Fruit fly (Drosophila melanogaster) whole organism, embryonic: ENCODE results near the gene sni.
A peak's percentile ranks its signal among the peaks of the same experiment; 100 is the strongest.

ENCODE experiments used
- CG10209 ChIP-seq: fragments of 200-800 bp; sonication (Bioruptor generic); optimal IDR thresholded peaks from 3 replicates; lab custom pipeline; 2017; ENCODE audit warnings: missing biosample characterization, mild to moderate bottlenecking, missing genetic modification characterization, missing genetic modification reagents
- CG12659 ChIP-seq: fragments of 200-800 bp; sonication (Bioruptor generic); optimal IDR thresholded peaks from 3 replicates; lab custom pipeline; 2017; ENCODE audit warnings: mild to moderate bottlenecking, missing biosample characterization, missing genetic modification reagents, missing genetic modification characterization
- CG13287 ChIP-seq: fragments of 200-800 bp; sonication (Bioruptor generic); IDR thresholded peaks from 2 replicates; pipeline ENCODE4 v1.3.6; 2022; ENCODE audit warnings: missing biosample characterization, missing genetic modification characterization; ENCODE audit not compliant: partially characterized antibody
- CG15514 ChIP-seq: fragments of 200-800 bp; sonication (Bioruptor generic); optimal IDR thresholded peaks from 3 replicates; lab custom pipeline; 2017; ENCODE audit warnings: missing biosample characterization, missing genetic modification characterization, mild to moderate bottlenecking, moderate library complexity, missing genetic modification reagents
- CG17328 ChIP-seq: fragments of 200-800 bp; sonication (Bioruptor generic); IDR thresholded peaks from 2 replicates; pipeline ENCODE4 v1.3.6; 2022; ENCODE audit warnings: missing biosample characterization, missing genetic modification characterization
- CG17359 ChIP-seq: fragments of 200-800 bp; sonication (Bioruptor generic); optimal IDR thresholded peaks from 3 replicates; lab custom pipeline; 2018; ENCODE audit warnings: missing biosample characterization, mild to moderate bottlenecking, missing genetic modification characterization, moderate library complexity
- CG2202 ChIP-seq: fragments of 200-800 bp; sonication (Bioruptor generic); optimal IDR thresholded peaks from 2 replicates; lab custom pipeline; 2018; ENCODE audit warnings: missing biosample characterization, mild to moderate bottlenecking, missing genetic modification characterization
- CG3281 ChIP-seq: fragments of 200-800 bp; sonication (Bioruptor generic); optimal IDR thresholded peaks from 3 replicates; lab custom pipeline; 2017; ENCODE audit warnings: missing biosample characterization, mild to moderate bottlenecking, missing genetic modification characterization
- CG4360 ChIP-seq: fragments of 200-800 bp; sonication (Bioruptor generic); IDR thresholded peaks from 2 replicates; pipeline ENCODE4 v1.3.6; 2022; ENCODE audit warnings: missing biosample characterization, missing genetic modification characterization
- CG6272 ChIP-seq: fragments of 200-800 bp; sonication (Bioruptor generic); IDR thresholded peaks from 2 replicates; pipeline ENCODE4 v1.3.6; 2022; ENCODE audit warnings: missing biosample characterization, missing genetic modification characterization
- CG6689 ChIP-seq: fragments of 200-800 bp; sonication (Bioruptor generic); IDR thresholded peaks from 2 replicates; pipeline ENCODE4 v1.3.6; 2022; ENCODE audit warnings: missing biosample characterization, missing genetic modification characterization
- CG7271 ChIP-seq: fragments of 200-800 bp; sonication (Bioruptor generic); optimal IDR thresholded peaks from 2 replicates; lab custom pipeline; 2018; ENCODE audit warnings: missing biosample characterization, mild to moderate bottlenecking, missing genetic modification characterization, moderate library complexity
- CG7556 ChIP-seq: fragments of 200-800 bp; sonication (Bioruptor generic); optimal IDR thresholded peaks from 2 replicates; lab custom pipeline; 2017; ENCODE audit warnings: missing biosample characterization, mild to moderate bottlenecking, missing genetic modification characterization
- CG9727 ChIP-seq: fragments of 200-800 bp; sonication (Bioruptor generic); optimal IDR thresholded peaks from 3 replicates; lab custom pipeline; 2017; ENCODE audit warnings: missing biosample characterization, mild to moderate bottlenecking, missing genetic modification characterization
- D ChIP-seq, 2 experiments: fragments of 200-800 bp in 1 of 2; fragments of >200 bp in 1 of 2; sonication (Bioruptor generic) in 1 of 2; optimal IDR thresholded peaks; 2 replicates in 1 of 2; 3 replicates in 1 of 2; lab custom pipeline; 2017; ENCODE audit warnings: mild to moderate bottlenecking in 1 of 2, missing biosample characterization in 1 of 2, missing genetic modification characterization in 1 of 2, missing genetic modification reagents in 1 of 2
- Dip3 ChIP-seq: fragments of 200-800 bp; sonication (Bioruptor generic); optimal IDR thresholded peaks from 3 replicates; lab custom pipeline; 2016; ENCODE audit warnings: missing biosample characterization, missing genetic modification characterization
- Eip74EF ChIP-seq, 2 experiments: fragments of 200-800 bp in 1 of 2; fragments of >200 bp in 1 of 2; sonication (Bioruptor generic) in 1 of 2; optimal IDR thresholded peaks; 2 replicates each; lab custom pipeline; 2017 to 2019; ENCODE audit warnings: missing biosample characterization in 2 of 2, missing genetic modification characterization in 2 of 2, mild to moderate bottlenecking in 1 of 2, moderate library complexity in 1 of 2
- Ets65A ChIP-seq: fragments of 200-800 bp; sonication (Bioruptor generic); peaks from one replicate; lab custom pipeline; 2016; ENCODE audit warnings: missing biosample characterization, missing genetic modification characterization
- HLH3B ChIP-seq: fragments of 200-800 bp; sonication (Bioruptor generic); IDR thresholded peaks from 2 replicates; pipeline ENCODE4 v1.3.6; 2022; ENCODE audit warnings: missing biosample characterization, missing genetic modification characterization
- Hmx ChIP-seq: fragments of 200-800 bp; sonication (Bioruptor generic); optimal IDR thresholded peaks from 2 replicates; lab custom pipeline; 2016; ENCODE audit warnings: missing biosample characterization, missing genetic modification characterization
- Hr78 ChIP-seq, 2 experiments: fragments of 200-800 bp in 1 of 2; fragments of >200 bp in 1 of 2; sonication (Bioruptor generic) in 1 of 2; optimal IDR thresholded peaks; 2 replicates each; lab custom pipeline; 2017 to 2019; ENCODE audit warnings: missing biosample characterization in 2 of 2, missing genetic modification characterization in 2 of 2, mild to moderate bottlenecking in 1 of 2, moderate library complexity in 1 of 2
- MESR4 ChIP-seq: fragments of 200-800 bp; sonication (Bioruptor generic); optimal IDR thresholded peaks from 2 replicates; lab custom pipeline; 2018; ENCODE audit warnings: missing biosample characterization, mild to moderate bottlenecking, missing genetic modification characterization, moderate library complexity
- Med ChIP-seq: fragments of 200-800 bp; sonication (Bioruptor generic); peaks from one replicate; lab custom pipeline; 2016; ENCODE audit warnings: missing biosample characterization, missing genetic modification characterization, mild to moderate bottlenecking, inconsistent platforms, moderate library complexity
- NfI ChIP-seq: fragments of 200-800 bp; sonication (Bioruptor generic); optimal IDR thresholded peaks from 3 replicates; lab custom pipeline; 2018; ENCODE audit warnings: missing biosample characterization, mild to moderate bottlenecking, missing genetic modification characterization, moderate library complexity
- Ptx1 ChIP-seq: fragments of 200-800 bp; sonication (Bioruptor generic); IDR thresholded peaks from 2 replicates; pipeline ENCODE4 v1.3.6; 2022; ENCODE audit warnings: missing biosample characterization, missing genetic modification characterization
- Sox100B ChIP-seq: fragments of 200-800 bp; sonication (Bioruptor generic); optimal IDR thresholded peaks from 3 replicates; lab custom pipeline; 2018; ENCODE audit warnings: missing biosample characterization, mild to moderate bottlenecking, missing genetic modification characterization
- Sry-δ ChIP-seq: fragments of 200-800 bp; sonication (Bioruptor generic); optimal IDR thresholded peaks from 2 replicates; lab custom pipeline; 2016; ENCODE audit warnings: missing biosample characterization, missing genetic modification characterization
- ara ChIP-seq: fragments of 200-800 bp; sonication (Bioruptor generic); IDR thresholded peaks from 2 replicates; pipeline ENCODE4 v1.3.6; 2022; ENCODE audit warnings: missing biosample characterization, missing genetic modification characterization
- bigmax ChIP-seq: fragments of 200-800 bp; sonication (Bioruptor generic); optimal IDR thresholded peaks from 2 replicates; lab custom pipeline; 2018; ENCODE audit warnings: missing biosample characterization, mild to moderate bottlenecking, missing genetic modification characterization
- dmrt99B ChIP-seq: fragments of 200-800 bp; sonication (Bioruptor generic); optimal IDR thresholded peaks from 2 replicates; lab custom pipeline; 2018; ENCODE audit warnings: missing biosample characterization, mild to moderate bottlenecking, missing genetic modification characterization, moderate library complexity
- dpn ChIP-seq, 2 experiments: fragments of 200-800 bp; sonication (Bioruptor generic); optimal IDR thresholded peaks; 3 replicates each; lab custom pipeline; 2016; ENCODE audit warnings: missing biosample characterization in 2 of 2, missing genetic modification characterization in 2 of 2
- dysf ChIP-seq: fragments of 200-800 bp; sonication (Bioruptor generic); IDR thresholded peaks from 3 replicates; pipeline ENCODE4 v1.3.6; 2022; ENCODE audit warnings: missing biosample characterization, missing genetic modification characterization
- gcm ChIP-seq: fragments of 200-800 bp; sonication (Bioruptor generic); optimal IDR thresholded peaks from 2 replicates; lab custom pipeline; 2019; ENCODE audit warnings: missing biosample characterization, mild to moderate bottlenecking, missing genetic modification characterization, moderate library complexity
- grau ChIP-seq: fragments of 200-800 bp; optimal IDR thresholded peaks from 3 replicates; lab custom pipeline; 2019; ENCODE audit warnings: missing biosample characterization, mild to moderate bottlenecking, missing genetic modification characterization, moderate library complexity
- gsb-n ChIP-seq: fragments of 200-800 bp; sonication (Bioruptor generic); optimal IDR thresholded peaks from 3 replicates; lab custom pipeline; 2018; ENCODE audit warnings: missing biosample characterization, mild to moderate bottlenecking, missing genetic modification characterization
- insv ChIP-seq, 2 experiments: fragments of 200-800 bp; sonication (Bioruptor generic); optimal IDR thresholded peaks; 3 replicates each; lab custom pipeline; 2016 to 2018; ENCODE audit warnings: missing biosample characterization in 2 of 2, missing genetic modification characterization in 2 of 2
- pan ChIP-seq, 4 experiments: fragments of >200 bp in 3 of 4; fragments of 200-800 bp in 1 of 4; sonication (Bioruptor generic) in 1 of 4; optimal IDR thresholded peaks in 3 of 4; IDR thresholded peaks in 1 of 4; 2 replicates each; pipeline versions ENCODE4 v1.3.6 to Lab custom; 2017 to 2022; ENCODE audit warnings: missing biosample characterization in 2 of 4, missing genetic modification characterization in 2 of 4, mixed read lengths in 1 of 4
- phol ChIP-seq: fragments of 200-800 bp; sonication (Bioruptor generic); optimal IDR thresholded peaks from 3 replicates; lab custom pipeline; 2018; ENCODE audit warnings: missing biosample characterization, mild to moderate bottlenecking, missing genetic modification characterization, moderate library complexity
- row ChIP-seq: fragments of 200-800 bp; sonication (Bioruptor generic); IDR thresholded peaks from 3 replicates; pipeline ENCODE4 v1.3.6; 2022; ENCODE audit warnings: missing biosample characterization, missing genetic modification characterization
- sc ChIP-seq, 3 experiments: fragments of >200 bp in 2 of 3; fragments of 200-800 bp in 1 of 3; sonication (Bioruptor generic) in 1 of 3; optimal IDR thresholded peaks; 2 replicates in 2 of 3; 3 replicates in 1 of 3; lab custom pipeline; 2017; ENCODE audit warnings: mild to moderate bottlenecking in 1 of 3, missing biosample characterization in 1 of 3, missing genetic modification characterization in 1 of 3, missing genetic modification reagents in 1 of 3
- slbo ChIP-seq: fragments of 200-800 bp; sonication (Bioruptor generic); IDR thresholded peaks from 2 replicates; pipeline ENCODE4 v1.3.6; 2022; ENCODE audit warnings: missing biosample characterization, missing genetic modification characterization
- so ChIP-seq: fragments of 200-800 bp; sonication (Bioruptor generic); IDR thresholded peaks from 3 replicates; pipeline ENCODE4 v1.3.6; 2022; ENCODE audit warnings: missing biosample characterization, missing genetic modification characterization
- stwl ChIP-seq: fragments of 200-800 bp; sonication (Bioruptor generic); optimal IDR thresholded peaks from 3 replicates; lab custom pipeline; 2018; ENCODE audit warnings: missing biosample characterization, mild to moderate bottlenecking, missing genetic modification characterization, moderate library complexity

Gene sni

dm6 chrX:8271363-8272061, 27.7 kb upstream of the sni start, which contains the start of gene Corp (continued):
- TF ChIP-seq CG2202 (tag; lab: Kevin White, UChicago) (peak; percentile 17), so (peak; percentile 62; the same call in 2 of the 3 replicates), Dip3 (GFP tag; lab: Kevin White, UChicago) (no peak), insv (GFP tag; optimal IDR thresholded peaks at IDR 0.05; lab: Kevin White, UChicago) (peak in 1 of 2 experiments; percentile 50), Sox100B (GFP tag; lab: Kevin White, UChicago) (peak; percentile 63), CG3281 (peak; percentile 32), CG6689 (peak; percentile 82), CG17359 (tag; lab: Kevin White, UChicago) (peak; percentile 57), MESR4 (GFP tag; lab: Kevin White, UChicago) (peak; percentile 2), CG17328 (GFP tag; lab: Robert Waterston, UW) (peak; percentile 48), ara (GFP tag; lab: Robert Waterston, UW) (no peak), CG13287 (GFP tag; lab: Robert Waterston, UW) (no peak), CG7271 (no peak), Sry-δ (no peak), CG7556 (peak; percentile 37), HLH3B (GFP tag; lab: Robert Waterston, UW) (0 out of 2 replicates have a peak, but pooled peaks have one; percentile 23), Ets65A (GFP tag; lab: Kevin White, UChicago) (peak; percentile 71), CG12659 (GFP tag; lab: Kevin White, UChicago) (peak; percentile 31), CG15514 (GFP tag; lab: Kevin White, UChicago) (peak; percentile 27), Ptx1 (peak; percentile 44; the same call in 1 of the 2 replicates), Med (GFP tag; lab: Kevin White, UChicago) (peak; percentile 2), gsb-n (tag; lab: Kevin White, UChicago) (peak; percentile 19), dmrt99B (peak; percentile 60), Eip74EF (GFP tag; optimal IDR thresholded peaks at IDR 0.05; lab: Kevin White, UChicago) (peak in 1 of 2 experiments; percentile 31), grau (tag; lab: Kevin White, UChicago) (peak; percentile 39), sc (optimal IDR thresholded peaks at IDR 0.05; lab: Kevin White, UChicago) (no peak), sc (GFP tag; optimal IDR thresholded peaks at IDR 0.05; lab: Kevin White, UChicago) (peak; percentile 10), phol (tag; lab: Kevin White, UChicago) (peak; percentile 37), row (GFP tag; lab: Robert Waterston, UW) (peak; percentile 44; the same call in 2 of the 3 replicates), slbo (GFP tag; lab: Robert Waterston, UW) (0 out of 2 replicates have a peak, but pooled peaks have one; percentile 15), stwl (tag; lab: Kevin White, UChicago) (peak; percentile 10), dpn (GFP tag; optimal IDR thresholded peaks at IDR 0.05; lab: Kevin White, UChicago) (peak in 1 of 2 experiments; percentile 24), CG10209 (GFP tag; lab: Kevin White, UChicago) (peak; percentile 13), bigmax (GFP tag; lab: Kevin White, UChicago) (no peak), Hr78 (GFP tag; optimal IDR thresholded peaks at IDR 0.05; lab: Kevin White, UChicago) (no peak), D (optimal IDR thresholded peaks at IDR 0.05; lab: Kevin White, UChicago) (no peak), D (GFP tag; optimal IDR thresholded peaks at IDR 0.05; lab: Kevin White, UChicago) (no peak), Hmx (no peak), CG4360 (GFP tag; lab: Robert Waterston, UW) (peak; percentile 73), gcm (GFP tag; lab: Kevin White, UChicago) (peak; percentile 50), NfI (peak; percentile 11), dysf (peak; percentile 48; the same call in 2 of the 3 replicates), CG6272 (GFP tag; lab: Robert Waterston, UW) (no peak), CG9727 (GFP tag; lab: Kevin White, UChicago) (peak; percentile 22), pan (optimal IDR thresholded peaks at IDR 0.05; lab: Kevin White, UChicago) (no peak), pan (GFP tag; optimal IDR thresholded peaks at IDR 0.05 in 1 of 2, IDR thresholded peaks at IDR 0.05 in 1 of 2) (peak in 1 of 2 experiments; percentile 68)
